Fruit fly (Drosophila melanogaster) whole organism, embryonic: ENCODE results near the gene ihog.

Source experiments
- Bteb2 ChIP-seq: fragments of 200-800 bp; sonication (Bioruptor generic); optimal IDR thresholded peaks from 2 replicates; lab custom pipeline; 2016; ENCODE audit warnings: missing biosample characterization, missing genetic modification characterization
- CG14860 ChIP-seq: fragments of 200-800 bp; sonication (Bioruptor generic); IDR thresholded peaks from 3 replicates; pipeline ENCODE4 v1.3.6; 2022; ENCODE audit warnings: missing biosample characterization, missing genetic modification characterization; ENCODE audit not compliant: partially characterized antibody
- CG4707 ChIP-seq: fragments of 200-800 bp; sonication (Bioruptor generic); optimal IDR thresholded peaks from 2 replicates; lab custom pipeline; 2018; ENCODE audit warnings: missing biosample characterization, mild to moderate bottlenecking, missing genetic modification characterization, moderate library complexity
- Nf-YA ChIP-seq: fragments of 200-800 bp; sonication (Bioruptor generic); IDR thresholded peaks from 2 replicates; pipeline ENCODE4 v1.3.6; 2022; ENCODE audit warnings: missing biosample characterization, missing genetic modification characterization
- Nf-YC ChIP-seq: fragments of 200-800 bp; optimal IDR thresholded peaks from 3 replicates; lab custom pipeline; 2019; ENCODE audit warnings: missing biosample characterization, mild to moderate bottlenecking, missing genetic modification characterization, moderate library complexity
- Rx ChIP-seq: fragments of 200-800 bp; sonication (Bioruptor generic); IDR thresholded peaks from 2 replicates; pipeline ENCODE4 v1.3.6; 2022; ENCODE audit warnings: missing biosample characterization, missing genetic modification characterization
- Sin3A ChIP-seq: fragments of >200 bp; optimal IDR thresholded peaks from 2 replicates; lab custom pipeline; 2018
- caup ChIP-seq: fragments of 200-800 bp; sonication (Bioruptor generic); optimal IDR thresholded peaks from 3 replicates; lab custom pipeline; 2017; ENCODE audit warnings: missing biosample characterization, mild to moderate bottlenecking, missing genetic modification characterization, moderate library complexity; ENCODE audit not compliant: severe bottlenecking
- lmd ChIP-seq: fragments of 200-800 bp; sonication (Bioruptor generic); IDR thresholded peaks from 2 replicates; pipeline ENCODE4 v1.3.6; 2022; ENCODE audit warnings: missing biosample characterization, missing genetic modification characterization
- slp2 ChIP-seq: fragments of 200-800 bp; sonication (Bioruptor generic); optimal IDR thresholded peaks from 2 replicates; lab custom pipeline; 2016; ENCODE audit warnings: missing biosample characterization, missing genetic modification characterization

DNA sequence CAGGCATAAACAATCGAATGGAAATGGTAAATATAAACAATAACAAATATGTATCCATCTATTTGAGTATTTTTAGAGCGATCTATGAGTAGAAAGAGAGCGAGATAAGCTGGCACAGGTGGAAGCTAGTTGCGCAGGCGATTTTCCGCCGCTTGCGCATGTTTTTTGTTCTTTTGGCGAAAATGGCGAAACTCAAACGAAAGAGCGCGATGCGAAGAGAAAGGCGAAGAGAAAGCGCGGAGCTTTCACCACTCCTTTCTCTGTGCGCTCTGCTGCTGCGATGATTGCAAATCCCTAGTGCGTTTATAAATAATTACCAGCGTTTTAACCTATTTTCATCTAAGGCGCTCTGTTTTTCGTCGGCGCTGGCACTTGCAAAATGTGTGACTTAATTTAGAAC lies 6.9 kb downstream of the ihog start:
- no peak for TF ChIP-seq CG14860 (GFP tag; lab: Robert Waterston, UW)
- TF ChIP-seq slp2 (GFP tag; lab: Kevin White, UChicago), result no peak
- TF ChIP-seq Bteb2 (GFP tag; lab: Kevin White, UChicago), result no peak
- TF ChIP-seq Rx (GFP tag; lab: Robert Waterston, UW), result no peak
- TF ChIP-seq caup, result no peak
- no peak for TF ChIP-seq CG4707 (GFP tag; lab: Kevin White, UChicago)
- no peak for TF ChIP-seq Nf-YC (tag; lab: Kevin White, UChicago)
- no peak for TF ChIP-seq lmd (GFP tag; lab: Robert Waterston, UW)
- no peak for TF ChIP-seq Sin3A (lab: Kevin White, UChicago)
- no peak for TF ChIP-seq Nf-YA (GFP tag; lab: Robert Waterston, UW)
